Fruit fly (Drosophila melanogaster): ENCODE measurements around the gene CG44521.

Gene CG44521

dm6 chr3L:5713031-5713430 lies at the start of gene CG44521:
CG44521 (plus strand) TSS chr3L:5713331.
- TF ChIP-seq Ets98B (GFP tag; IDR thresholded peaks at IDR 0.05) (no peak), CG13204 (GFP tag; optimal IDR thresholded peaks at IDR 0.05) (no peak), CG15710 (tag; optimal IDR thresholded peaks at IDR 0.05) (no peak), CG4496 (GFP tag; IDR thresholded peaks at IDR 0.05) (no peak), fd96Ca (GFP tag; IDR thresholded peaks at IDR 0.05) (no peak), D1 (tag; optimal IDR thresholded peaks at IDR 0.05) (no peak), Snoo (tag; optimal IDR thresholded peaks at IDR 0.05) (no peak), CG8301 (tag; optimal IDR thresholded peaks at IDR 0.05) (no peak), CG10348 (GFP tag; IDR thresholded peaks at IDR 0.05) (no peak), Pif1B (GFP tag; optimal IDR thresholded peaks at IDR 0.05) (no peak)

- no peak for TF ChIP-seq CG34367 (tag; optimal IDR thresholded peaks at IDR 0.05)
- 0 out of 3 replicates have a peak, but pooled peaks have one; percentile 21 for TF ChIP-seq CG4496 (GFP tag; IDR thresholded peaks at IDR 0.05)
Measured at dm6 chr3L:5663876-5664718, 49.0 kb upstream of the CG44521 start, which contains the start of gene CG46320. CG46320 (plus strand) TSS chr3L:5664121.

DNA sequence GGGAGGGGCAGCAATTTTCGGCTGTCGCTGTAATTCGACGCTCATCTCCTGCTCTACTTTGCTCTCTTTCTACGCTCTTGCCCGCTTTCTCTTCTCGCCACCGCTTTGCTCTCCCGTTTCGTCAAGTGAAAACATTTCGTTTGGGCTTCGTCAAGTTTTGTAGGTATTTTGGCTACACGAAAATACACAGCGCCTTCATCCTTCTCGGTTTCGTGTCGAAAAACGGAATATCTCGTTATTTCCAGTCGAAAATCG lies 48.5 kb upstream of the CG44521 start:
- TF ChIP-seq fd96Ca (GFP tag; IDR thresholded peaks at IDR 0.05) (no peak), CG8159 (tag; optimal IDR thresholded peaks at IDR 0.05) (no peak), gl (tag; optimal IDR thresholded peaks at IDR 0.05) (no peak), CG12605 (GFP tag; IDR thresholded peaks at IDR 0.05) (no peak), D1 (tag; optimal IDR thresholded peaks at IDR 0.05) (no peak), CG15710 (tag; optimal IDR thresholded peaks at IDR 0.05) (no peak), CG32121 (GFP tag; IDR thresholded peaks at IDR 0.05) (no peak), Ets98B (GFP tag; IDR thresholded peaks at IDR 0.05) (no peak), CG8301 (tag; optimal IDR thresholded peaks at IDR 0.05) (no peak), CG34367 (tag; optimal IDR thresholded peaks at IDR 0.05) (no peak), Pif1A (GFP tag; optimal IDR thresholded peaks at IDR 0.05) (no peak), CG14655 (GFP tag; optimal IDR thresholded peaks at IDR 0.05) (no peak), CG9948 (tag; optimal IDR thresholded peaks at IDR 0.05) (no peak), Snoo (tag; optimal IDR thresholded peaks at IDR 0.05) (no peak), CG17806 (tag; optimal IDR thresholded peaks at IDR 0.05) (no peak), rn (GFP tag; IDR thresholded peaks at IDR 0.05) (no peak), Pif1B (GFP tag; optimal IDR thresholded peaks at IDR 0.05) (no peak), CG4496 (GFP tag; IDR thresholded peaks at IDR 0.05) (no peak), EcR (GFP tag; optimal IDR thresholded peaks at IDR 0.05) (no peak)

DNA sequence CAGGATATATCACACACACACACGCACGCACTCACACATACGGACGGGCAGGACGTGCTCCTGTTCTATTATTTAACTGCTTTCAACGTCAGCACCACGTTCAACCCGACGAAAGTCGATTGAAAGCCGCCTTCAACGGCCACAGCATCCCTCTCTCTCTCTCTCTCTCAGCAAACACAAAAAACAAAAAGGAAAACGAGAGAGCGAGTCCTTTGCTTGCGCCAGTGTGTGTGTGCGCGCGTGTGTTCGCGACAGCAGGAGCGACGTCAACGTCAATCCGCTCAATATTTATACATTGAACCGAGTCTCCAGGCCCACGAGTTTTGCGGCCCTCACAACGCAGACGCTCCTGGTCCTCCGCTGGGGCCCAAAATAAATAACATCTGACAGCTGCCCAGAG lies 47.7 kb upstream of the CG44521 start:
- TF ChIP-seq CG8159 (tag; optimal IDR thresholded peaks at IDR 0.05): no peak
- TF ChIP-seq Pif1A (GFP tag; optimal IDR thresholded peaks at IDR 0.05): no peak
- no peak for TF ChIP-seq CG32121 (GFP tag; IDR thresholded peaks at IDR 0.05)
- no peak for TF ChIP-seq Ets98B (GFP tag; IDR thresholded peaks at IDR 0.05)
- no peak for TF ChIP-seq CG4496 (GFP tag; IDR thresholded peaks at IDR 0.05)
- no peak for TF ChIP-seq gl (tag; optimal IDR thresholded peaks at IDR 0.05)
- TF ChIP-seq CG14655 (GFP tag; optimal IDR thresholded peaks at IDR 0.05): no peak
- no peak for TF ChIP-seq CG8301 (tag; optimal IDR thresholded peaks at IDR 0.05)
- no peak for TF ChIP-seq Pif1B (GFP tag; optimal IDR thresholded peaks at IDR 0.05)
- no peak for TF ChIP-seq CG17806 (tag; optimal IDR thresholded peaks at IDR 0.05)
- no peak for TF ChIP-seq CG9948 (tag; optimal IDR thresholded peaks at IDR 0.05)
- TF ChIP-seq fd96Ca (GFP tag; IDR thresholded peaks at IDR 0.05): no peak
- TF ChIP-seq rn (GFP tag; IDR thresholded peaks at IDR 0.05): no peak
- no peak for TF ChIP-seq CG12605 (GFP tag; IDR thresholded peaks at IDR 0.05)
- no peak for TF ChIP-seq Snoo (tag; optimal IDR thresholded peaks at IDR 0.05)
- no peak for TF ChIP-seq CG10348 (GFP tag; IDR thresholded peaks at IDR 0.05)
- no peak for TF ChIP-seq CG13204 (GFP tag; optimal IDR thresholded peaks at IDR 0.05)
- no peak for TF ChIP-seq CG34367 (tag; optimal IDR thresholded peaks at IDR 0.05)
- no peak for TF ChIP-seq EcR (GFP tag; optimal IDR thresholded peaks at IDR 0.05)

DNA sequence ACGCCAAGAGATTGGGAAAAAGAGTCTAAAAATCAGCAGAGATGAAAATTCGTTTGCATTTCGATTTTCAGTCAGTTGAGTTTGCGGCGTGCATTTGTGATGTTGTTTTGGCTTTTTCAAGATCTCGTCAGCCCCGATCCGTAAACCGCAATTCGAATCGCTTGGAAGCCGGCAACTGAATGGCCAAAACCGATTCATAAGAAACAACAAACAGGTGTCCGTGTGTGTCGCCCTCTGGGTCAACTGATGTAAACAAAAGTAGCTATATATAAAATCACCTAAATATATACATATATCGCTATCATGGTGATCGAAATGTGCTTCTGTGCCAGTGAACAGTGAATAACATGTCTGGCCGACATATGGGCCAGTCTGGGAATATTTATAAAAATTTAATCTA lies 46.3 kb upstream of the CG44521 start:
- TF ChIP-seq CG32121 (GFP tag; IDR thresholded peaks at IDR 0.05) (no peak), Ets98B (GFP tag; IDR thresholded peaks at IDR 0.05) (no peak), gl (tag; optimal IDR thresholded peaks at IDR 0.05) (no peak), rn (GFP tag; IDR thresholded peaks at IDR 0.05) (no peak)

DNA sequence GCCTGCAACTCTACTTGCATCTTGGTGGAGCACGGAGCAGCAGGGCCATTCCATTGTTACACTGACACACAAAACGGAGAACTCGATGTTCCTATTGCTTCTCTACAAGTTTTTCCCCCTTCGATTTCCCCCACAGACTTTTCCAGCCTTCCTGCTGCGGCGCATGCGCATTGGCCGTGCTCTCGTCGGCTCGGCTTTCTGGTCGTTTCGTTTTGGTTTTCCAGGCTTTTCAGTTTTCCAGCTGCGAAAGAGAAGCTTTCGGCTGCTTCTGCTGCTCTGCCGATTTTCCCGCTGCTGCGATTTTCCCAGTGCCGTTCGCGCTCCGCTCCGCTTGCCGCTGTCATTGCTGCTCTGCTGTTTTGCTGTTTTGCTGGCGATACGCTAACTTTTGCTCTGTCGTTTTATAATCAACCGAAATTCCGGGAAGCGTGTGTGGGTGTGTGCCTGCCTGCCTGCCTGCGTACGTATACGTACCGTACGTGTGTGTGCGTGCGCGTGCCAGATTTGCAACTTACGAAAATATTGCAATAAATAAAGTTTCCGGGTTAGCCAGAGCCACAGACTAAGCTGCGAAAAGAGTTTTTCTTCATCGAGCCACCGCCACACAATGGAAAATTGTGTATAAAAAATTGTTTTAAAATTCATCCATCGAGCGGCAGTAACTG lies 34.8 kb upstream of the CG44521 start:
- no peak for TF ChIP-seq CG15710 (tag; optimal IDR thresholded peaks at IDR 0.05)
- peak; percentile 41 for TF ChIP-seq CG13204 (GFP tag; optimal IDR thresholded peaks at IDR 0.05)
- TF ChIP-seq CG4496 (GFP tag; IDR thresholded peaks at IDR 0.05): no peak

DNA sequence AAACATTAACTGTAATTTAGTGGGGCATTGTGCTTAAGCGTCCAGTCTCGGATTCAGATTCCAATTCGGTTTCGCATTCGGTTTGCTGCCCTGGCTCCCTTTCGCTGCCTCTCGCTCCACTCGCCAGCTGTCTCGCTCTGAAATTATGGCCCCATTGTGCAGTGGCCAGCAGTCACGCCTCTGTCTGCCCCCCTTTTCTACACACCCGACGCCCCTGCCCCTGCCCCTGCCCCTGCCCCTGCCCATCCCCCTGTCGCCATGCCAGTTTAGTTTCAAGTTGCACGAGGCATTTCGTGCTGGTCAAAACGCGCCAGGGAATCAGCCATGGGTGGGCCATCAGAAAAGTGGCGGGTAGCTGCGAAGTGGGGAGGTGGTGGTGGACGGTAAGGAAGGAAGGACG lies 26.9 kb upstream of the CG44521 start:
- TF ChIP-seq rn (GFP tag; IDR thresholded peaks at IDR 0.05) (no peak), CG9948 (tag; optimal IDR thresholded peaks at IDR 0.05) (no peak), CG8159 (tag; optimal IDR thresholded peaks at IDR 0.05) (no peak), CG13204 (GFP tag; optimal IDR thresholded peaks at IDR 0.05) (no peak), fd96Ca (GFP tag; IDR thresholded peaks at IDR 0.05) (no peak), CG32121 (GFP tag; IDR thresholded peaks at IDR 0.05) (no peak)
